Worm (Caenorhabditis elegans): Measurements from ENCODE around the gene ptl-1.

Gene ptl-1

DNA sequence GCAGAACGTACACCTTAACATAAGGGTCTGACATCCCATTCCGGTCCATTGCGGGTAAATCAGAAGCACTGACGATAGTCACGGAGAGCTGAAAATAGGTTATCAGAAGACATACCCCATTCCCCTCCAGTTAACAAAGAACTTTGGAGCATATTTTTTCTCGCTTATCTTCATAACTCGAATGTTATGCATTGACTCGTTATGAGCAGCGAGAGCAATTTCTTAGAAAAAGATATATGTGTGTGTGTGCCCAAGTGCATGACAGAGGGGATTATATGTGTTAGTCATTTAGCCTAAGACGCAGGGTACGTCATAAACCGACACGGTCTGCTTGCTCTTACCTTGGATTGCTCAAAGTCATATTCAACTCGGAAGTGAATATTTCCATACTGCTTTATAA, 24.6 kb downstream of the ptl-1 start (continued):
- TF ChIP-seq grh-1 (GFP tag; IDR thresholded peaks at IDR 0.05) (no peak), hlh-17 (GFP tag; optimal IDR thresholded peaks at IDR 0.05; ENCODE audit: borderline replicate concordance) (no peak), elt-2 (tag; optimal IDR thresholded peaks at IDR 0.05) (no peak), lir-3 (tag; optimal IDR thresholded peaks at IDR 0.05; ENCODE audit: poor library complexity) (no peak), lin-15B (tag; optimal IDR thresholded peaks at IDR 0.05) (no peak), hpl-2 (GFP tag; optimal IDR thresholded peaks at IDR 0.05) (no peak), snpc-4 (tag; optimal IDR thresholded peaks at IDR 0.05) (no peak), nhr-71 (tag; optimal IDR thresholded peaks at IDR 0.05) (peak; percentile 69), sptf-1 (tag; optimal IDR thresholded peaks at IDR 0.05) (no peak), sup-37 (GFP tag; optimal IDR thresholded peaks at IDR 0.05) (no peak), mep-1 (tag; optimal IDR thresholded peaks at IDR 0.05) (no peak), unc-86 (tag; optimal IDR thresholded peaks at IDR 0.05) (no peak), tlp-1 (tag; optimal IDR thresholded peaks at IDR 0.05) (no peak), jun-1 (tag; optimal IDR thresholded peaks at IDR 0.05) (no peak), zag-1 (tag; optimal IDR thresholded peaks at IDR 0.05) (no peak), nhr-77 (tag; optimal IDR thresholded peaks at IDR 0.05) (no peak), Y116A8C.19 (tag; optimal IDR thresholded peaks at IDR 0.05; ENCODE audit: borderline replicate concordance) (no peak), nhr-11 (tag; optimal IDR thresholded peaks at IDR 0.05) (no peak), efl-1 (optimal IDR thresholded peaks at IDR 0.05) (no peak), efl-1 (GFP tag; optimal IDR thresholded peaks at IDR 0.05 in 1 of 2) (peak in 1 of 2 experiments; percentile 80), dpl-1 (GFP tag; optimal IDR thresholded peaks at IDR 0.05) (no peak), alr-1 (tag; optimal IDR thresholded peaks at IDR 0.05; ENCODE audit: borderline replicate concordance) (no peak), dsc-1 (tag; optimal IDR thresholded peaks at IDR 0.05) (peak; percentile 94), lin-35 (GFP tag; optimal IDR thresholded peaks at IDR 0.05) (no peak), ztf-4 (tag; optimal IDR thresholded peaks at IDR 0.05) (no peak), nhr-20 (tag; optimal IDR thresholded peaks at IDR 0.05) (no peak), vab-15 (tag; optimal IDR thresholded peaks at IDR 0.05) (no peak), C16A3.4 (tag; optimal IDR thresholded peaks at IDR 0.05) (no peak), mdl-1 (tag; optimal IDR thresholded peaks at IDR 0.05) (no peak), aha-1 (tag; optimal IDR thresholded peaks at IDR 0.05) (no peak), fkh-10 (GFP tag; optimal IDR thresholded peaks at IDR 0.05) (peak; percentile 18), nhr-84 (tag; optimal IDR thresholded peaks at IDR 0.05) (no peak), egl-27 (tag; optimal IDR thresholded peaks at IDR 0.05) (no peak), nhr-47 (tag; optimal IDR thresholded peaks at IDR 0.05) (peak; percentile 56), irx-1 (tag; optimal IDR thresholded peaks at IDR 0.05) (no peak), isw-1 (GFP tag; IDR thresholded peaks at IDR 0.05) (no peak), fos-1 (tag; optimal IDR thresholded peaks at IDR 0.05) (no peak), lin-39 (tag; optimal IDR thresholded peaks at IDR 0.05) (no peak), unc-98 (GFP tag; IDR thresholded peaks at IDR 0.05) (no peak)

DNA sequence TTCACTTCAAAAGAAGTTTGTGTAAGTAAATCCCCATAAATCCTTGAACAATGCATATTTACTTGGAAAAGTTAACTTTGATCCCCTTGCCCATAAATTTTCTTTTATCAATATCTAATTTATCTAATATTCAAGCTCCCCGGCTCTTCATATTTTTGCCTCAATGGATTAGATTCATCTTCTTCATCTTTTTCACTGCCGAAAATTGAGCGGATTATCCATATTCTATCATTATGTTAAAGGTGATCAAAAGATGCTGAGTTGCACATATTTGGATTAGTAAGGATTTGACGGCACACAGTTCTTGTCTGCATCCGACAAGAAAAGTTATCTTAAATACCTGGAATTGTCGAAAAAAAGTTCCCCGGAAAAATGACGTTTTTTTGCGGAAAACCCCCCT, 25.6 kb downstream of the ptl-1 start:
- no peak for TF ChIP-seq lin-35 (GFP tag; optimal IDR thresholded peaks at IDR 0.05)
- no peak for TF ChIP-seq efl-1 (optimal IDR thresholded peaks at IDR 0.05)
- TF ChIP-seq efl-1 (GFP tag; optimal IDR thresholded peaks at IDR 0.05 in 1 of 2) = peak in 1 of 2 experiments; percentile 77
- no peak for TF ChIP-seq ceh-90 (tag; optimal IDR thresholded peaks at IDR 0.05)
- TF ChIP-seq nhr-47 (tag; optimal IDR thresholded peaks at IDR 0.05) = peak; percentile 57
- TF ChIP-seq nhr-237 (tag; optimal IDR thresholded peaks at IDR 0.05) = no peak
- peak; percentile 58 for TF ChIP-seq sox-4 (tag; optimal IDR thresholded peaks at IDR 0.05)
- TF ChIP-seq fkh-8 (tag; optimal IDR thresholded peaks at IDR 0.05) = peak; percentile 39
- peak; percentile 91 for TF ChIP-seq dsc-1 (tag; optimal IDR thresholded peaks at IDR 0.05)
- peak; percentile 13 for TF ChIP-seq nhr-71 (tag; optimal IDR thresholded peaks at IDR 0.05)
- peak; percentile 46 for TF ChIP-seq pax-3 (tag; optimal IDR thresholded peaks at IDR 0.05)

Measured in whole organism, L1 larva.